Worm (Caenorhabditis elegans) whole organism, mixed stage, embryonic: Measurements from ENCODE around the gene nceh-1.

Experiments used
- bed-3 ChIP-seq: fragments of 200-800 bp; sonication (Bioruptor generic); optimal IDR thresholded peaks from 3 replicates; lab custom pipeline; 2018; ENCODE audit warnings: mild to moderate bottlenecking, missing genetic modification characterization, moderate library complexity, missing compliant biosample characterization
- blmp-1 ChIP-seq: fragments of 150-350 bp; optimal IDR thresholded peaks from 2 replicates; lab custom pipeline; 2014; ENCODE audit warnings: missing biosample characterization, missing genetic modification characterization
- ceh-39 ChIP-seq: fragments of 150-350 bp; optimal IDR thresholded peaks from 2 replicates; lab custom pipeline; 2014; ENCODE audit warnings: missing biosample characterization, missing genetic modification characterization
- ceh-43 ChIP-seq: fragments of 200-800 bp; sonication (Bioruptor generic); optimal IDR thresholded peaks from 2 replicates; lab custom pipeline; 2018; ENCODE audit warnings: mild to moderate bottlenecking, missing genetic modification characterization, moderate library complexity, missing compliant biosample characterization
- ceh-83 ChIP-seq: fragments of 200-800 bp; sonication (Bioruptor generic); optimal IDR thresholded peaks from 2 replicates; lab custom pipeline; 2018; ENCODE audit warnings: mild to moderate bottlenecking, missing genetic modification characterization, missing compliant biosample characterization
- ces-1 ChIP-seq: fragments of 150-350 bp; optimal IDR thresholded peaks from 2 replicates; lab custom pipeline; 2014; ENCODE audit warnings: missing biosample characterization, missing genetic modification reagents, missing genetic modification characterization
- cnd-1 ChIP-seq: fragments of 200-800 bp; sonication (Bioruptor generic); optimal IDR thresholded peaks from 2 replicates; lab custom pipeline; 2018; ENCODE audit warnings: mild to moderate bottlenecking, missing genetic modification characterization, missing compliant biosample characterization
- elt-1 ChIP-seq: sonication (generic microtip); optimal IDR thresholded peaks from 2 replicates; lab custom pipeline; 2017; ENCODE audit warnings: missing genetic modification characterization, mild to moderate bottlenecking, missing compliant biosample characterization, antibody characterized with exemption, moderate library complexity, borderline replicate concordance; ENCODE audit not compliant: insufficient read depth
- elt-3 ChIP-seq: fragments of 150-350 bp; optimal IDR thresholded peaks from 2 replicates; lab custom pipeline; 2014; ENCODE audit warnings: missing biosample characterization, missing genetic modification characterization
- flh-1 ChIP-seq: fragments of 200-800 bp; sonication (Bioruptor generic); optimal IDR thresholded peaks from 2 replicates; lab custom pipeline; 2018; ENCODE audit warnings: mild to moderate bottlenecking, missing genetic modification characterization, moderate library complexity, missing compliant biosample characterization
- ham-2 ChIP-seq: fragments of 200-800 bp; sonication (Bioruptor generic); optimal IDR thresholded peaks from 2 replicates; lab custom pipeline; 2018; ENCODE audit warnings: mild to moderate bottlenecking, missing genetic modification characterization, missing compliant biosample characterization
- hlh-1 ChIP-seq: fragments of 150-350 bp; optimal IDR thresholded peaks from 2 replicates; lab custom pipeline; 2014; ENCODE audit warnings: missing biosample characterization, missing genetic modification reagents, missing genetic modification characterization
- lin-13 ChIP-seq: fragments of 150-350 bp; optimal IDR thresholded peaks from 2 replicates; lab custom pipeline; 2014; ENCODE audit warnings: missing biosample characterization, missing genetic modification characterization
- lsy-2 ChIP-seq: fragments of 150-350 bp; optimal IDR thresholded peaks from 2 replicates; lab custom pipeline; 2014; ENCODE audit warnings: missing biosample characterization, missing genetic modification characterization
- mab-5 ChIP-seq: fragments of 150-350 bp; optimal IDR thresholded peaks from 2 replicates; lab custom pipeline; 2014; ENCODE audit warnings: missing biosample characterization, missing genetic modification characterization
- mep-1 ChIP-seq: fragments of 150-350 bp; optimal IDR thresholded peaks from 2 replicates; lab custom pipeline; 2017; ENCODE audit warnings: missing biosample characterization, missing genetic modification reagents, missing genetic modification characterization, inconsistent platforms
- mls-2 ChIP-seq: sonication (generic microtip); optimal IDR thresholded peaks from 2 replicates; lab custom pipeline; 2016; ENCODE audit warnings: mild to moderate bottlenecking, missing genetic modification characterization, moderate library complexity, missing compliant biosample characterization
- nhr-12 ChIP-seq: fragments of 150-350 bp; optimal IDR thresholded peaks from 2 replicates; lab custom pipeline; 2014; ENCODE audit warnings: missing biosample characterization, missing genetic modification characterization
- nhr-2 ChIP-seq: fragments of 150-350 bp; optimal IDR thresholded peaks from 2 replicates; lab custom pipeline; 2014; ENCODE audit warnings: missing biosample characterization, missing genetic modification characterization
- nhr-237 ChIP-seq: fragments of 150-350 bp; optimal IDR thresholded peaks from 2 replicates; lab custom pipeline; 2014; ENCODE audit warnings: missing biosample characterization, missing genetic modification characterization
- nhr-28 ChIP-seq: fragments of 150-350 bp; optimal IDR thresholded peaks from 2 replicates; lab custom pipeline; 2014; ENCODE audit warnings: missing biosample characterization, missing genetic modification characterization
- nhr-76 ChIP-seq: sonication (generic microtip); optimal IDR thresholded peaks from 2 replicates; lab custom pipeline; 2017; ENCODE audit warnings: missing biosample characterization, missing genetic modification characterization
- pha-4 ChIP-seq: fragments of 150-350 bp; optimal IDR thresholded peaks from 2 replicates; lab custom pipeline; 2018; ENCODE audit warnings: missing biosample characterization, missing genetic modification reagents, missing genetic modification characterization
- sem-2 ChIP-seq: fragments of 200-800 bp; sonication (Bioruptor generic); optimal IDR thresholded peaks from 2 replicates; lab custom pipeline; 2018; ENCODE audit warnings: mild to moderate bottlenecking, missing genetic modification characterization, missing compliant biosample characterization
- snpc-4 ChIP-seq: fragments of 150-350 bp; optimal IDR thresholded peaks from 2 replicates; lab custom pipeline; 2014; ENCODE audit warnings: missing biosample characterization, missing genetic modification characterization
- sptf-1 ChIP-seq: sonication (generic microtip); optimal IDR thresholded peaks from 2 replicates; lab custom pipeline; 2017; ENCODE audit warnings: mild to moderate bottlenecking, missing genetic modification characterization, moderate library complexity, missing compliant biosample characterization
- tbx-8 ChIP-seq: fragments of 200-800 bp; sonication (Bioruptor generic); optimal IDR thresholded peaks from 2 replicates; lab custom pipeline; 2018; ENCODE audit warnings: mild to moderate bottlenecking, missing genetic modification characterization, moderate library complexity, missing compliant biosample characterization
- unc-120 ChIP-seq: sonication (generic microtip); optimal IDR thresholded peaks from 2 replicates; lab custom pipeline; 2017; ENCODE audit warnings: missing genetic modification characterization, missing compliant biosample characterization; ENCODE audit not compliant: poor library complexity, severe bottlenecking
- unc-39 ChIP-seq: fragments of 150-350 bp; optimal IDR thresholded peaks from 2 replicates; lab custom pipeline; 2014; ENCODE audit warnings: missing biosample characterization, missing genetic modification characterization
- unc-62 ChIP-seq: fragments of 150-350 bp; optimal IDR thresholded peaks from 2 replicates; lab custom pipeline; 2014; ENCODE audit warnings: missing biosample characterization, missing genetic modification reagents, missing genetic modification characterization
- zip-8 ChIP-seq: fragments of 150-350 bp; optimal IDR thresholded peaks from 2 replicates; lab custom pipeline; 2014; ENCODE audit warnings: missing biosample characterization, missing genetic modification characterization
- ztf-11 ChIP-seq: fragments of 150-350 bp; optimal IDR thresholded peaks from 2 replicates; lab custom pipeline; 2014; ENCODE audit warnings: missing biosample characterization, missing genetic modification characterization

Gene nceh-1

DNA sequence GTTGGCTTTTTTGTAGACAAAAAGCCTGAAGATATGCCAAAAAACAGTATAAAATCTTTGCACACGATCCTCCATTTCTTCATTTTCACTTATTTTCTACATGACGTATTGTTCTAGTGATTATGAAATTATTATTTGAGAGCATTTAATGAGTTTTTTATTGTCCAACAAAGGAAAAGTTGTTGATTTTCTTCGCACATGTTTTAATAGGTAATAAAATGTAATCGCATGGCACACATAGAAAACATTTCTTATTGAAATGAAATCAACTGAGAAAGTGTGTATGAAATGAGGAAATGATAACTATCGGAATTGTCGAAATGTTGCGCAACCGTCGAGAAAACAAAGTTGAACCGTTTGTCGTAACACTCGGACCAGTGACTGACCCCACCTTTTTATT is 24.2 kb downstream of the nceh-1 start:
- TF ChIP-seq lsy-2 (no peak), zip-8 (tag; lab: Kevin White, UChicago) (peak; percentile 7)

ce11 chrV:19402855-19403254 is 25.6 kb downstream of the nceh-1 start, which contains the start of gene C25F9.12:
TSS of gene C25F9.12 (minus strand) at chrV:19402955.
- TF ChIP-seq mep-1 (tag; lab: Kevin White, UChicago) (no peak), lin-13 (tag; lab: Kevin White, UChicago) (no peak), flh-1 (GFP tag; lab: Kevin White, UChicago) (no peak), pha-4 (tag; lab: Kevin White, UChicago) (no peak), ham-2 (GFP tag; lab: Kevin White, UChicago) (no peak), nhr-76 (tag; lab: Kevin White, UChicago) (no peak), cnd-1 (tag; lab: Kevin White, UChicago) (no peak), hlh-1 (tag; lab: Kevin White, UChicago) (no peak), snpc-4 (tag; lab: Kevin White, UChicago) (no peak), elt-1 (tag; lab: Kevin White, UChicago) (no peak)

- TF ChIP-seq tbx-8 (GFP tag; lab: Kevin White, UChicago) = no peak
- no peak for TF ChIP-seq lsy-2
- TF ChIP-seq elt-3 = no peak
- no peak for TF ChIP-seq ces-1 (GFP tag; lab: Kevin White, UChicago)
- TF ChIP-seq bed-3 (GFP tag; lab: Kevin White, UChicago) = no peak
- no peak for TF ChIP-seq zip-8 (tag; lab: Kevin White, UChicago)
Observed at ce11 chrV:19403619-19404018, 26.4 kb downstream of the nceh-1 start.

DNA sequence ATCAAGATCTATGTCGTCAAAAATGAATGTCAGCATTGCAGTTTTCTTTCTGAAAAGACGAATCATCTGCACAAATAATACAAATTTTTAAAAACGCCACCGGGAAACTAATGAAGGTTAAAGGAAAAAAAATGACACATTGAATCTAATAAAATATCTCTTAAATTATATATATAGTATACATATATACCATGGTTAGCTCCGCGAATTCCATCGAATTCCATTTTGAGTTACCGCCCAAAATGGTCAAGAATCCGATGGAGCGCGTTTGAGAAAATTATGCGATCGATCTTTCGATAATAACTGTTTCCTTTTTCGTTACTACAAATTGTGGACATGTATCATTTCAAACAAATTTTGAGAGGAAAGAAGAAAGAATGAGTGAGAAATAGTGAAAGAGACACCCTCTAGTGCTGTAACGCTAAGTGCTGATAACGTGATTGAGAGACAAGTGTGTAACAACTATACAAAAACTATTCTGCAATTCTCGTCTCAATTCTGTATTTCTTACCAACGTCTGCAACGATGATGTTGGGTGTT is 28.1 kb downstream of the nceh-1 start, which contains the start of the genes C25F9.6 and C25F9.10:
TSS of gene C25F9.6 (minus strand) at position 51 of the 540 bp plus-strand sequence.
TSS of gene C25F9.10 (plus strand) at position 454 of the 540 bp plus-strand sequence.
- TF ChIP-seq nhr-237 (tag; lab: Kevin White, UChicago) (no peak), ceh-43 (no peak), unc-39 (tag; lab: Kevin White, UChicago) (no peak), ces-1 (GFP tag; lab: Kevin White, UChicago) (no peak), ceh-39 (tag; lab: Kevin White, UChicago) (no peak), mab-5 (tag; lab: Kevin White, UChicago) (no peak), sptf-1 (no peak), ham-2 (GFP tag; lab: Kevin White, UChicago) (no peak), lin-13 (tag; lab: Kevin White, UChicago) (no peak), sem-2 (GFP tag; lab: Kevin White, UChicago) (no peak), nhr-12 (no peak), nhr-76 (tag; lab: Kevin White, UChicago) (no peak), mep-1 (tag; lab: Kevin White, UChicago) (no peak), cnd-1 (tag; lab: Kevin White, UChicago) (no peak), hlh-1 (tag; lab: Kevin White, UChicago) (no peak), nhr-2 (no peak)

DNA sequence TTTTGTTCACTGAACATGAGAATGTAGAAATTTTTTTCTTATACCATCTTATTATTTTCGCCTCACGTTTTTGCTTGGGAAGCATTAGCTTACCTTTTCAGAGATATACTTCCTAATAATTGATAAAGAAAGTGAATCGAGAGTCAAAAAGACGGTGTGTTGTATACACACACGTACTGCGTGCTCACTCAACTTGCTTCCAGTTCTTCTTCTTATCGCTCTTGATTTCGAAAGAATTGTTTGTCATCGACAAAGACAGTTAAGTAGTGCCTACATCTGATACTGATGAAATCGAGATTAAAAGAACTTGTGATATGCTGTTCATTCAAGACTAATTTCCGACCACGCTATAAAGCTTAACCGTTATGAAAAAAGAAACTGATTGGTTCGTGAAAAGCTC is 33.4 kb downstream of the nceh-1 start, which contains the start of gene C25F9.5:
TSS of gene C25F9.5 (minus strand) at position 195 of the 400 bp plus-strand sequence.
- TF ChIP-seq hlh-1 (tag; lab: Kevin White, UChicago) (no peak), ceh-39 (tag; lab: Kevin White, UChicago) (no peak), pha-4 (tag; lab: Kevin White, UChicago) (no peak), nhr-2 (no peak), ztf-11 (tag; lab: Kevin White, UChicago) (no peak), nhr-76 (tag; lab: Kevin White, UChicago) (no peak), nhr-28 (tag; lab: Kevin White, UChicago) (no peak)

ce11 chrV:19416475-19416874 is 39.2 kb downstream of the nceh-1 start, which contains the start of the genes C25F9.4 and C25F9.9:
TSS of gene C25F9.4 (minus strand) at chrV:19416575.
TSS of gene C25F9.9 (plus strand) at chrV:19416611.
- no peak for TF ChIP-seq ceh-43
- TF ChIP-seq mls-2 = no peak
- no peak for TF ChIP-seq blmp-1 (tag; lab: Kevin White, UChicago)
- TF ChIP-seq mab-5 (tag; lab: Kevin White, UChicago) = no peak
- no peak for TF ChIP-seq ceh-39 (tag; lab: Kevin White, UChicago)
- no peak for TF ChIP-seq elt-3
- no peak for TF ChIP-seq cnd-1 (tag; lab: Kevin White, UChicago)
- TF ChIP-seq mep-1 (tag; lab: Kevin White, UChicago) = no peak
- no peak for TF ChIP-seq lin-13 (tag; lab: Kevin White, UChicago)
- TF ChIP-seq unc-120 (tag; lab: Kevin White, UChicago) = no peak
- no peak for TF ChIP-seq ztf-11 (tag; lab: Kevin White, UChicago)
- TF ChIP-seq ceh-83 = no peak
- no peak for TF ChIP-seq nhr-2
- TF ChIP-seq nhr-237 (tag; lab: Kevin White, UChicago) = no peak
- TF ChIP-seq zip-8 (tag; lab: Kevin White, UChicago) = no peak
- no peak for TF ChIP-seq nhr-28 (tag; lab: Kevin White, UChicago)
- no peak for TF ChIP-seq unc-62 (GFP tag; lab: Kevin White, UChicago)
- no peak for TF ChIP-seq bed-3 (GFP tag; lab: Kevin White, UChicago)
- TF ChIP-seq lsy-2 = no peak
- no peak for TF ChIP-seq nhr-76 (tag; lab: Kevin White, UChicago)
- TF ChIP-seq, all 35 proteins: peak for 0
